Worm (Caenorhabditis elegans): ENCODE data around the gene T09F5.2.
"Not testable (repeated sequence)": the region's sequence is repeated elsewhere in the genome, so short reads cannot be mapped to it uniquely, and the experiment has no call there.

Gene T09F5.2

ce11 chrV:15113992-15114391, 36.8 kb upstream of the T09F5.2 start, which contains the start of gene T01G5.6:
Gene T01G5.6, minus strand, starts transcription at chrV:15114092.
- TF ChIP-seq F57A8.1 (GFP tag; optimal IDR thresholded peaks at IDR 0.05): no peak
- no peak for TF ChIP-seq lin-54 (GFP tag; optimal IDR thresholded peaks at IDR 0.05)
- TF ChIP-seq F55B11.4 (tag; optimal IDR thresholded peaks at IDR 0.05; ENCODE audit: borderline replicate concordance, insufficient read depth): no peak
- TF ChIP-seq let-526 (GFP tag; IDR thresholded peaks at IDR 0.05): no peak
- TF ChIP-seq nhr-120 (GFP tag; IDR thresholded peaks at IDR 0.05): no peak
- no peak for TF ChIP-seq egl-18 (GFP tag; IDR thresholded peaks at IDR 0.05)
- TF ChIP-seq F37B4.10 (GFP tag; IDR thresholded peaks at IDR 0.05): no peak
- no peak for TF ChIP-seq F33H1.4 (GFP tag; IDR thresholded peaks at IDR 0.05)
- TF ChIP-seq T26A5.8 (tag; optimal IDR thresholded peaks at IDR 0.05): no peak

- TF ChIP-seq rcor-1 (GFP tag; IDR thresholded peaks at IDR 0.05); atf-7 (tag; optimal IDR thresholded peaks at IDR 0.05); unc-130 (GFP tag; optimal IDR thresholded peaks at IDR 0.05): not testable (repeated sequence)
These were observed 34.8 kb upstream of the T09F5.2 start, which contains the start of gene T01G5.8 for ce11 chrV:15115968-15116367. Gene T01G5.8, plus strand, starts transcription at chrV:15116268.

ce11 chrV:15119517-15119916, 31.2 kb upstream of the T09F5.2 start, which contains the start of gene flor-1:
Gene flor-1, minus strand, starts transcription at chrV:15119617.
- no peak for TF ChIP-seq madf-10 (tag; optimal IDR thresholded peaks at IDR 0.05)
- no peak for TF ChIP-seq mxl-1 (tag; optimal IDR thresholded peaks at IDR 0.05)
- no peak for TF ChIP-seq Y67H2A.10 (GFP tag; conservative IDR thresholded peaks at IDR 0.05)
- no peak for TF ChIP-seq snpc-1.3 (tag; optimal IDR thresholded peaks at IDR 0.05; ENCODE audit: insufficient read depth)
- TF ChIP-seq egl-44 (GFP tag; IDR thresholded peaks at IDR 0.05): no peak
- no peak for TF ChIP-seq unc-62 (GFP tag; optimal IDR thresholded peaks at IDR 0.05)
- no peak for TF ChIP-seq lsy-27 (tag; optimal IDR thresholded peaks at IDR 0.05; ENCODE audit: borderline replicate concordance, insufficient read depth)
- no peak for TF ChIP-seq mcd-1 (GFP tag; IDR thresholded peaks at IDR 0.05)
- TF ChIP-seq mes-4 (tag; optimal IDR thresholded peaks at IDR 0.05): no peak
- no peak for TF ChIP-seq lin-35 (GFP tag; optimal IDR thresholded peaks at IDR 0.05)
- TF ChIP-seq aptf-2 (GFP tag; conservative IDR thresholded peaks at IDR 0.05): no peak
- TF ChIP-seq him-1 (tag; optimal IDR thresholded peaks at IDR 0.05): no peak

- TF ChIP-seq tbx-9 (tag; optimal IDR thresholded peaks at IDR 0.05; ENCODE audit: borderline replicate concordance); let-607 (tag; optimal IDR thresholded peaks at IDR 0.05); hmg-1.2 (GFP tag; IDR thresholded peaks at IDR 0.05): not testable (repeated sequence)
These were observed 25.6 kb upstream of the T09F5.2 start, which contains the start of gene ugt-30 for ce11 chrV:15125162-15125561. Gene ugt-30, minus strand, starts transcription at chrV:15125262.

- no peak for TF ChIP-seq F33H1.4 (GFP tag; IDR thresholded peaks at IDR 0.05)
- no peak for TF ChIP-seq lin-54 (GFP tag; optimal IDR thresholded peaks at IDR 0.05)
- no peak for TF ChIP-seq ceh-27 (GFP tag; optimal IDR thresholded peaks at IDR 0.05)
- no peak for TF ChIP-seq ekl-4 (GFP tag; IDR thresholded peaks at IDR 0.05)
- no peak for TF ChIP-seq zim-3 (tag; optimal IDR thresholded peaks at IDR 0.05)
- no peak for TF ChIP-seq repo-1 (tag; optimal IDR thresholded peaks at IDR 0.05)
- TF ChIP-seq efl-1 (GFP tag; optimal IDR thresholded peaks at IDR 0.05): no peak
- TF ChIP-seq pha-4 (tag; optimal IDR thresholded peaks at IDR 0.05): no peak
- TF ChIP-seq aptf-2 (GFP tag; conservative IDR thresholded peaks at IDR 0.05): no peak
These were observed 23.3 kb upstream of the T09F5.2 start, which contains the start of gene srj-27 for ce11 chrV:15127413-15127812. Gene srj-27, minus strand, starts transcription at chrV:15127513.

Measured in whole organism, young adult.